Worm (Caenorhabditis elegans) whole organism, mixed stage, embryonic: ENCODE data around the gene nspe-5.

ENCODE experiments used
- M03D4.4 ChIP-seq: sonication (generic microtip); optimal IDR thresholded peaks from 2 replicates; lab custom pipeline; 2017; ENCODE audit warnings: mild to moderate bottlenecking, missing genetic modification characterization, missing compliant biosample characterization
- bed-3 ChIP-seq: fragments of 200-800 bp; sonication (Bioruptor generic); optimal IDR thresholded peaks from 3 replicates; lab custom pipeline; 2018; ENCODE audit warnings: mild to moderate bottlenecking, missing genetic modification characterization, moderate library complexity, missing compliant biosample characterization
- blmp-1 ChIP-seq: fragments of 150-350 bp; optimal IDR thresholded peaks from 2 replicates; lab custom pipeline; 2014; ENCODE audit warnings: missing biosample characterization, missing genetic modification characterization
- ceh-39 ChIP-seq: fragments of 150-350 bp; optimal IDR thresholded peaks from 2 replicates; lab custom pipeline; 2014; ENCODE audit warnings: missing biosample characterization, missing genetic modification characterization
- ceh-83 ChIP-seq: fragments of 200-800 bp; sonication (Bioruptor generic); optimal IDR thresholded peaks from 2 replicates; lab custom pipeline; 2018; ENCODE audit warnings: mild to moderate bottlenecking, missing genetic modification characterization, missing compliant biosample characterization
- ces-1 ChIP-seq: fragments of 150-350 bp; optimal IDR thresholded peaks from 2 replicates; lab custom pipeline; 2014; ENCODE audit warnings: missing biosample characterization, missing genetic modification reagents, missing genetic modification characterization
- cnd-1 ChIP-seq: fragments of 200-800 bp; sonication (Bioruptor generic); optimal IDR thresholded peaks from 2 replicates; lab custom pipeline; 2018; ENCODE audit warnings: mild to moderate bottlenecking, missing genetic modification characterization, missing compliant biosample characterization
- drap-1 ChIP-seq: fragments of 200-800 bp; sonication (Bioruptor generic); optimal IDR thresholded peaks from 3 replicates; lab custom pipeline; 2018; ENCODE audit warnings: mild to moderate bottlenecking, missing genetic modification characterization, missing compliant biosample characterization
- elt-1 ChIP-seq: sonication (generic microtip); optimal IDR thresholded peaks from 2 replicates; lab custom pipeline; 2017; ENCODE audit warnings: missing genetic modification characterization, mild to moderate bottlenecking, missing compliant biosample characterization, antibody characterized with exemption, moderate library complexity, borderline replicate concordance; ENCODE audit not compliant: insufficient read depth
- elt-3 ChIP-seq: fragments of 150-350 bp; optimal IDR thresholded peaks from 2 replicates; lab custom pipeline; 2014; ENCODE audit warnings: missing biosample characterization, missing genetic modification characterization
- ham-2 ChIP-seq: fragments of 200-800 bp; sonication (Bioruptor generic); optimal IDR thresholded peaks from 2 replicates; lab custom pipeline; 2018; ENCODE audit warnings: mild to moderate bottlenecking, missing genetic modification characterization, missing compliant biosample characterization
- hlh-1 ChIP-seq: fragments of 150-350 bp; optimal IDR thresholded peaks from 2 replicates; lab custom pipeline; 2014; ENCODE audit warnings: missing biosample characterization, missing genetic modification reagents, missing genetic modification characterization
- lin-13 ChIP-seq: fragments of 150-350 bp; optimal IDR thresholded peaks from 2 replicates; lab custom pipeline; 2014; ENCODE audit warnings: missing biosample characterization, missing genetic modification characterization
- lin-32 ChIP-seq: fragments of 200-800 bp; sonication (Bioruptor generic); optimal IDR thresholded peaks from 2 replicates; lab custom pipeline; 2018; ENCODE audit warnings: mild to moderate bottlenecking, missing genetic modification characterization, missing compliant biosample characterization
- lsy-2 ChIP-seq: fragments of 150-350 bp; optimal IDR thresholded peaks from 2 replicates; lab custom pipeline; 2014; ENCODE audit warnings: missing biosample characterization, missing genetic modification characterization
- mab-5 ChIP-seq: fragments of 150-350 bp; optimal IDR thresholded peaks from 2 replicates; lab custom pipeline; 2014; ENCODE audit warnings: missing biosample characterization, missing genetic modification characterization
- mep-1 ChIP-seq: fragments of 150-350 bp; optimal IDR thresholded peaks from 2 replicates; lab custom pipeline; 2017; ENCODE audit warnings: missing biosample characterization, missing genetic modification reagents, missing genetic modification characterization, inconsistent platforms
- mls-2 ChIP-seq: sonication (generic microtip); optimal IDR thresholded peaks from 2 replicates; lab custom pipeline; 2016; ENCODE audit warnings: mild to moderate bottlenecking, missing genetic modification characterization, moderate library complexity, missing compliant biosample characterization
- nhr-12 ChIP-seq: fragments of 150-350 bp; optimal IDR thresholded peaks from 2 replicates; lab custom pipeline; 2014; ENCODE audit warnings: missing biosample characterization, missing genetic modification characterization
- nhr-2 ChIP-seq: fragments of 150-350 bp; optimal IDR thresholded peaks from 2 replicates; lab custom pipeline; 2014; ENCODE audit warnings: missing biosample characterization, missing genetic modification characterization
- nhr-237 ChIP-seq: fragments of 150-350 bp; optimal IDR thresholded peaks from 2 replicates; lab custom pipeline; 2014; ENCODE audit warnings: missing biosample characterization, missing genetic modification characterization
- nhr-28 ChIP-seq: fragments of 150-350 bp; optimal IDR thresholded peaks from 2 replicates; lab custom pipeline; 2014; ENCODE audit warnings: missing biosample characterization, missing genetic modification characterization
- nhr-76 ChIP-seq: sonication (generic microtip); optimal IDR thresholded peaks from 2 replicates; lab custom pipeline; 2017; ENCODE audit warnings: missing biosample characterization, missing genetic modification characterization
- pha-4 ChIP-seq: fragments of 150-350 bp; optimal IDR thresholded peaks from 2 replicates; lab custom pipeline; 2018; ENCODE audit warnings: missing biosample characterization, missing genetic modification reagents, missing genetic modification characterization
- snpc-4 ChIP-seq: fragments of 150-350 bp; optimal IDR thresholded peaks from 2 replicates; lab custom pipeline; 2014; ENCODE audit warnings: missing biosample characterization, missing genetic modification characterization
- tbx-8 ChIP-seq: fragments of 200-800 bp; sonication (Bioruptor generic); optimal IDR thresholded peaks from 2 replicates; lab custom pipeline; 2018; ENCODE audit warnings: mild to moderate bottlenecking, missing genetic modification characterization, moderate library complexity, missing compliant biosample characterization
- unc-120 ChIP-seq: sonication (generic microtip); optimal IDR thresholded peaks from 2 replicates; lab custom pipeline; 2017; ENCODE audit warnings: missing genetic modification characterization, missing compliant biosample characterization; ENCODE audit not compliant: poor library complexity, severe bottlenecking
- unc-39 ChIP-seq: fragments of 150-350 bp; optimal IDR thresholded peaks from 2 replicates; lab custom pipeline; 2014; ENCODE audit warnings: missing biosample characterization, missing genetic modification characterization
- unc-62 ChIP-seq: fragments of 150-350 bp; optimal IDR thresholded peaks from 2 replicates; lab custom pipeline; 2014; ENCODE audit warnings: missing biosample characterization, missing genetic modification reagents, missing genetic modification characterization
- zip-8 ChIP-seq: fragments of 150-350 bp; optimal IDR thresholded peaks from 2 replicates; lab custom pipeline; 2014; ENCODE audit warnings: missing biosample characterization, missing genetic modification characterization
- ztf-11 ChIP-seq: fragments of 150-350 bp; optimal IDR thresholded peaks from 2 replicates; lab custom pipeline; 2014; ENCODE audit warnings: missing biosample characterization, missing genetic modification characterization

The nspe-5 gene

DNA sequence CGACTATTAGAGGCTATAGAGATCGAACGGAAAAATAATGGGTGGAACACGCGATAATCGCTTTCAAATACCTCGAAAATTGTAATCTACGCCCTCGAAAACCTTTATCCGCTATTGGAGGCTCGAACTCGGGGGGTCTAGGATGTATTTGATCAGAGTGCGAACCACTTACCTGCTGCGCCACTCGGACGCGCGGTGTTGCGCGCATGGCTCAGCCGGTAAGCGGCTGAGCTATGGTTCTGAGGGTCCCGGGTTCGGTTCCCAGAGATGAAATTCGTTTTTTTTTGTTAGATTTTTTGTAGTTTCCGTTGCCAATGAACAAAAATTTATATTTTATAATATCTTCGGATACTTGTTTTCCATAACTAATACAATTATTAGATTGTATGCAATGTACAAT, 39.5 kb downstream of the nspe-5 start:
- TF ChIP-seq cnd-1 (tag; lab: Kevin White, UChicago) (no peak), nhr-2 (tag; lab: Kevin White, UChicago) (no peak), pha-4 (no peak), blmp-1 (tag; lab: Kevin White, UChicago) (no peak), snpc-4 (tag; lab: Kevin White, UChicago) (no peak), unc-120 (no peak), ces-1 (GFP tag; lab: Kevin White, UChicago) (peak; percentile 16)

DNA sequence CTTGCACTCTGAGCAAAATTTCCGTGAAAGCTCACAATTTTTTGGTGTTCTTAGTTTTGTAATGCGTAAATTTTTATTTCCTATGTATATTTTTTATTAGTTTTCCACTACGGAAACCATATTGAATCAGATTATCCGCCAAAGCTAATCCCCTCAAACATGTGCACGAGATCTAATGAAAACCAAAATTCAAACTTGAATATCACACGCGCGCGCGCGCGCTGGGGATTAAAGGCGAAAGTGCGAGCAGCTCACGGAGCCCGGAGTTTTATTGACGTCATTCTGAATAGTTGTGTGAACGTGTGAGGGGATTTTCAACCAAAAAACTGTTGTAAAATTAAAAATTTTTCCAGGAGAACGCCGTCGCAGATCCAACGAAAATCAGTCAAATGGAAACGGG, 40.2 kb downstream of the nspe-5 start:
- TF ChIP-seq lsy-2: no peak
- TF ChIP-seq ztf-11 (tag; lab: Kevin White, UChicago): no peak
- TF ChIP-seq blmp-1 (tag; lab: Kevin White, UChicago): no peak
- no peak for TF ChIP-seq unc-39 (tag; lab: Kevin White, UChicago)
- TF ChIP-seq tbx-8 (GFP tag; lab: Kevin White, UChicago): no peak
- TF ChIP-seq ceh-39 (tag; lab: Kevin White, UChicago): no peak
- TF ChIP-seq nhr-28 (tag; lab: Kevin White, UChicago): no peak
- TF ChIP-seq nhr-12 (tag; lab: Kevin White, UChicago): no peak
- no peak for TF ChIP-seq zip-8 (tag; lab: Kevin White, UChicago)
- no peak for TF ChIP-seq ham-2 (GFP tag; lab: Kevin White, UChicago)
- TF ChIP-seq bed-3 (GFP tag; lab: Kevin White, UChicago): no peak
- no peak for TF ChIP-seq ces-1 (GFP tag; lab: Kevin White, UChicago)
- no peak for TF ChIP-seq hlh-1 (tag; lab: Kevin White, UChicago)
- TF ChIP-seq M03D4.4 (tag; lab: Kevin White, UChicago): no peak
- TF ChIP-seq elt-1: no peak
- no peak for TF ChIP-seq mls-2 (tag; lab: Kevin White, UChicago)
- TF ChIP-seq unc-120: no peak

DNA sequence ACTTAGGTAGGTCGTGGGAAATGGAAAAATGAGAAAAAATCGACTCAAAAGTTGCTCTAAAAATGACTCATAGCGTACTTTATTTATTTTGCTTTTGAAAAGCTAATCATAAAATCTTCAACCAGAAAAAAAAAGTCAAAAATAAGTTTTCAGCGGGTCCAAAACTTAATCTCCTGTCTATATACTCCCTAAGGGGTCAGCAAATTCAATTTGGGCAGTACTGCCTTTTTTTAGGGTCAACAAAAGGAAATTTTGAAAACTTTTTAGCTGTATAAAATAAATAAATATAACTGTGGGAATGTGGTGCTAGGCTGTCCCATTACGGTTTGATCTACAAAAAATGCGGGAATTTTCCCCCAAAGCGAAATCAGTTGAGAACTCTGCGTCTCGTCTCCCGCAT, 40.7 kb downstream of the nspe-5 start:
- TF ChIP-seq unc-120: no peak
- TF ChIP-seq unc-39 (tag; lab: Kevin White, UChicago): no peak
- TF ChIP-seq nhr-237 (tag; lab: Kevin White, UChicago): no peak
- no peak for TF ChIP-seq ces-1 (GFP tag; lab: Kevin White, UChicago)
- no peak for TF ChIP-seq cnd-1 (tag; lab: Kevin White, UChicago)
- TF ChIP-seq nhr-76: no peak
- no peak for TF ChIP-seq mep-1 (tag; lab: Kevin White, UChicago)
- TF ChIP-seq pha-4: no peak
- TF ChIP-seq unc-62 (GFP tag; lab: Kevin White, UChicago): no peak
- no peak for TF ChIP-seq mab-5 (tag; lab: Kevin White, UChicago)
- no peak for TF ChIP-seq nhr-28 (tag; lab: Kevin White, UChicago)
- no peak for TF ChIP-seq ztf-11 (tag; lab: Kevin White, UChicago)
- TF ChIP-seq mls-2 (tag; lab: Kevin White, UChicago): no peak
- no peak for TF ChIP-seq nhr-2 (tag; lab: Kevin White, UChicago)
- TF ChIP-seq tbx-8 (GFP tag; lab: Kevin White, UChicago): no peak
- no peak for TF ChIP-seq elt-3 (tag; lab: Kevin White, UChicago)

DNA sequence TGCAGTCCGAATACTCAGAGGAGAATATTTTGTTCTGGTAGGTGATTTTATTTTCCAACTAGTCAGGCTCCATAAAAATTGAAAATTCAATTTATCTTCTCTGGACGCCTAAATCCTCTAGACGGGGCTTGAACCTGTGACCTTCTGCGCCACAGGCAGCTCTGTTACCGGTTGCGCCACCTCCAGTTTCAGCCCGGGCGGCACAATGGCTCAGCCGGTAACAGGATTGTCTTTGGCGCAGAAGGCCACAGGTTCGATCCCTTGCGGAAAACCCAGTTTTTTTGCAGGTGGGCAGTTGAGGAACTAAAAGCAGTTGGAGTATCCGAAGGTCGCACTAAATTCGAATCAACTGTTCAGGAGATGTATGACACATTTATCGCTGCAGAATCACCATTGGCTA, 41.2 kb downstream of the nspe-5 start:
- TF ChIP-seq nhr-2 (tag; lab: Kevin White, UChicago) (no peak), unc-39 (tag; lab: Kevin White, UChicago) (no peak), pha-4 (no peak), snpc-4 (tag; lab: Kevin White, UChicago) (no peak), ceh-83 (no peak), tbx-8 (GFP tag; lab: Kevin White, UChicago) (no peak), unc-62 (GFP tag; lab: Kevin White, UChicago) (no peak), nhr-12 (tag; lab: Kevin White, UChicago) (no peak), hlh-1 (tag; lab: Kevin White, UChicago) (no peak), lin-13 (tag; lab: Kevin White, UChicago) (no peak), lin-32 (GFP tag; lab: Kevin White, UChicago) (no peak), drap-1 (GFP tag; lab: Kevin White, UChicago) (no peak), mab-5 (tag; lab: Kevin White, UChicago) (no peak)
